1 worm cellular context compared by ENCODE assay signal in genomic region chrIV:15570770-15571169, ce11.
A peak's percentile ranks its signal among the peaks of the same experiment; 100 is the strongest.
TF ChIP-seq lines count a peak whose summit lies in the region.

No protein-coding gene starts in this region.

TF ChIP-seq in whole organism, L1 larva, 84 proteins besides CTCF, POLR2A, EP300 and RAD21 (continued from another document):
- peak; percentile 99 for TF ChIP-seq nhr-47 (tag; optimal IDR thresholded peaks at IDR 0.05; lab: Kevin White, UChicago)
- peak; percentile 83 for TF ChIP-seq ztf-4 (tag; optimal IDR thresholded peaks at IDR 0.05; lab: Kevin White, UChicago)
- peak; percentile 94 for TF ChIP-seq xbp-1 (tag; optimal IDR thresholded peaks at IDR 0.05; lab: Kevin White, UChicago)
- TF ChIP-seq lir-3 (tag; optimal IDR thresholded peaks at IDR 0.05; lab: Kevin White, UChicago; ENCODE audit: poor library complexity): peak; percentile 79
- TF ChIP-seq rnt-1 (tag; optimal IDR thresholded peaks at IDR 0.05; lab: Kevin White, UChicago): no peak
- TF ChIP-seq tlp-1 (tag; optimal IDR thresholded peaks at IDR 0.05; lab: Kevin White, UChicago): no peak
- TF ChIP-seq C04F5.9 (tag; optimal IDR thresholded peaks at IDR 0.05; lab: Kevin White, UChicago): peak; percentile 78
- peak; percentile 90 for TF ChIP-seq zip-4 (GFP tag; optimal IDR thresholded peaks at IDR 0.05; lab: Kevin White, UChicago)
- TF ChIP-seq nhr-90 (tag; optimal IDR thresholded peaks at IDR 0.05; lab: Kevin White, UChicago; ENCODE audit: poor library complexity): peak; percentile 97
- TF ChIP-seq fkh-4 (tag; optimal IDR thresholded peaks at IDR 0.05; lab: Kevin White, UChicago; ENCODE audit: borderline replicate concordance): peak; percentile 54
- TF ChIP-seq unc-130 (tag; optimal IDR thresholded peaks at IDR 0.05; lab: Kevin White, UChicago): peak; percentile 30
- peak; percentile 81 to 83 for TF ChIP-seq lin-35 (GFP tag; optimal IDR thresholded peaks at IDR 0.05; lab: Kevin White, UChicago)
- no peak for TF ChIP-seq ces-1 (GFP tag; optimal IDR thresholded peaks at IDR 0.05; lab: Kevin White, UChicago)
- TF ChIP-seq elt-2 (tag; optimal IDR thresholded peaks at IDR 0.05; lab: Kevin White, UChicago): peak; percentile 93
- TF ChIP-seq ets-5 (GFP tag; IDR thresholded peaks at IDR 0.05; lab: Robert Waterston, UW): no peak
- TF ChIP-seq hlh-4 (tag; optimal IDR thresholded peaks at IDR 0.05; lab: Kevin White, UChicago): no peak
- TF ChIP-seq elt-3 (tag; optimal IDR thresholded peaks at IDR 0.05; lab: Kevin White, UChicago): peak in 3 of 6 experiments; percentile 2 to 70 (median 22)
- peak; percentile 81 for TF ChIP-seq unc-98 (GFP tag; IDR thresholded peaks at IDR 0.05; lab: Robert Waterston, UW)
- TF ChIP-seq ceh-8 (GFP tag; optimal IDR thresholded peaks at IDR 0.05; lab: Kevin White, UChicago): no peak
- peak; percentile 22 for TF ChIP-seq Y116A8C.19 (tag; optimal IDR thresholded peaks at IDR 0.05; lab: Kevin White, UChicago; ENCODE audit: borderline replicate concordance)
- peak; percentile 98 for TF ChIP-seq unc-86 (tag; optimal IDR thresholded peaks at IDR 0.05; lab: Kevin White, UChicago)
- no peak for TF ChIP-seq alr-1 (tag; optimal IDR thresholded peaks at IDR 0.05; lab: Kevin White, UChicago; ENCODE audit: borderline replicate concordance)
- TF ChIP-seq lin-15B (tag; optimal IDR thresholded peaks at IDR 0.05; lab: Kevin White, UChicago): no peak
